Worm (Caenorhabditis elegans): ENCODE measurements around the gene cdd-2.

- TF ChIP-seq ceh-9 (tag; optimal IDR thresholded peaks at IDR 0.05) (no peak), ets-4 (tag; optimal IDR thresholded peaks at IDR 0.05) (no peak), eyg-1 (tag; optimal IDR thresholded peaks at IDR 0.05) (no peak), nhr-11 (tag; optimal IDR thresholded peaks at IDR 0.05) (no peak), dve-1 (tag; optimal IDR thresholded peaks at IDR 0.05) (no peak), unc-42 (tag; optimal IDR thresholded peaks at IDR 0.05) (no peak)
Measured at ce11 chrIV:7503322-7503721, 44.4 kb downstream of the cdd-2 start, which contains the start of gene glt-6.
